Worm (Caenorhabditis elegans): Measurements from ENCODE around the gene nac-2.

Gene nac-2

ce11 chrIII:9058959-9059534 is 15.9 kb upstream of the nac-2 start, which contains the start of gene gst-1:
gst-1 (plus strand) TSS chrIII:9059331.
- peak; percentile 38 for TF ChIP-seq W03F9.2 (tag; optimal IDR thresholded peaks at IDR 0.05)
- TF ChIP-seq dao-5 (tag; optimal IDR thresholded peaks at IDR 0.05), result no peak
- TF ChIP-seq him-1 (tag; optimal IDR thresholded peaks at IDR 0.05), result no peak

DNA sequence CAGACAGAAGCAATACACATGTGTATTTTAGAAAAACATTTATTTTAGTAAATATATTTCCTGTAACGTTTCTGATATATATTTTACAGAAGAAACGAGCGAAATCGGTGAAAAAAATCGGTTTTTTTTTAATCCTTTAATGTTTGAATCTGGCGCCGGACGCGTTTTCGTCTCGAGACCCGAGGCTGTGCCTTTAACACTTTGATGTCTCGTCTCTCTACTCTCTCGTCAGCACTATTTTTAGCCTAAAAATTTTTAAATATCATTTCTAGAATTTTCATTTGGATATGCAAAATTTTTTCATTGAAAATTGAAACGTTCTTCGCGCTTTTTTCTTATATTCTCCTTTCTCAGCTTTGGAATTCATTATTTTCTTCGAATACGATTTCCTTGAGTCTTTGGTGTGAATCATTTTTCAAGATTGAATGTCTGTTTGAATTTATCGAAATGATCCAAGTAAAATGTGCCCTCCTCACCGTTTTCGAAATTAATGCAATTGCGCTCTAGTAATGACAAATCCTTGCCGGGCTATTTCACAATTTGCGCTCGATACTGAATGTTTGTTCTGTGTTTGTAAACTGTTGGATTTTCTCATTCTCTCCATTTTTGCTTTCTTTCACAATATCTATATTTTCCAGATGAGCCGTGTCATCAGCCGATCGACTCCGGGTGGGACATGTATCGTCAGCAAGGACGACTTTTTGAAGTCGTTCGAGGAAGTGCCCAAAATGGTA is 11.5 kb upstream of the nac-2 start, which contains the start of gene cls-2:
Gene cls-2 (plus strand): TSS at position 635 of the 734 bp plus-strand sequence.
- TF ChIP-seq dao-5 (tag; optimal IDR thresholded peaks at IDR 0.05) (no peak), W03F9.2 (tag; optimal IDR thresholded peaks at IDR 0.05) (peak; percentile 14), him-1 (tag; optimal IDR thresholded peaks at IDR 0.05) (no peak)

ce11 chrIII:9053740-9054252 is 10.7 kb upstream of the nac-2 start, which contains the start of gene R107.5:
R107.5 (minus strand) TSS chrIII:9053790.
- no peak for TF ChIP-seq dao-5 (tag; optimal IDR thresholded peaks at IDR 0.05)
- TF ChIP-seq W03F9.2 (tag; optimal IDR thresholded peaks at IDR 0.05), result peak; percentile 77
- peak; percentile 71 for TF ChIP-seq him-1 (tag; optimal IDR thresholded peaks at IDR 0.05)

ce11 chrIII:9053263-9053662 is 10.2 kb upstream of the nac-2 start:
- TF ChIP-seq W03F9.2 (tag; optimal IDR thresholded peaks at IDR 0.05) (no peak), him-1 (tag; optimal IDR thresholded peaks at IDR 0.05) (no peak), dao-5 (tag; optimal IDR thresholded peaks at IDR 0.05) (no peak)

ce11 chrIII:9052371-9052978 is 9.4 kb upstream of the nac-2 start:
- TF ChIP-seq W03F9.2 (tag; optimal IDR thresholded peaks at IDR 0.05) (no peak), him-1 (tag; optimal IDR thresholded peaks at IDR 0.05) (no peak), dao-5 (tag; optimal IDR thresholded peaks at IDR 0.05) (no peak)

DNA sequence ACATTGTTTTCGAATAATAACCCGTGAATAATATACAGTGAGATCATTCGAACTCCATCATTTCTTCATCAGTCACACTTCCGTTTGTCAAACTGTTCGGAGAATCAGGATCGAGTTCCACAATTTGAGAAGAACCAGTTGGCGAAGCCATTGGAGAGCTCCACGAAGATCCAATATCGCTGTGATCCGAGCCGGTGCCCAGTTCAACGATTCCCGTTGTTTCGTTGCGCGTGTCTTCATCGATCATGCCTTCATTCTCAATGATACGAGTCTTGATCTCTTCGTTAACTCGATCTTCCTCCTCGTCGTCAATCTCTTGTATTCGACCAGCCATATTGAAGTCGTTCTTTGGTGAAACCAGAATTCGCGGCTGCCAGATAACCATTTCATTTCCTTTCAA is 8.6 kb upstream of the nac-2 start:
- no peak for TF ChIP-seq him-1 (tag; optimal IDR thresholded peaks at IDR 0.05)
- no peak for TF ChIP-seq dao-5 (tag; optimal IDR thresholded peaks at IDR 0.05)
- TF ChIP-seq W03F9.2 (tag; optimal IDR thresholded peaks at IDR 0.05), result no peak

ce11 chrIII:9051119-9051597 is 8.1 kb upstream of the nac-2 start:
- TF ChIP-seq W03F9.2 (tag; optimal IDR thresholded peaks at IDR 0.05), result peak; percentile 87
- no peak for TF ChIP-seq dao-5 (tag; optimal IDR thresholded peaks at IDR 0.05)

DNA sequence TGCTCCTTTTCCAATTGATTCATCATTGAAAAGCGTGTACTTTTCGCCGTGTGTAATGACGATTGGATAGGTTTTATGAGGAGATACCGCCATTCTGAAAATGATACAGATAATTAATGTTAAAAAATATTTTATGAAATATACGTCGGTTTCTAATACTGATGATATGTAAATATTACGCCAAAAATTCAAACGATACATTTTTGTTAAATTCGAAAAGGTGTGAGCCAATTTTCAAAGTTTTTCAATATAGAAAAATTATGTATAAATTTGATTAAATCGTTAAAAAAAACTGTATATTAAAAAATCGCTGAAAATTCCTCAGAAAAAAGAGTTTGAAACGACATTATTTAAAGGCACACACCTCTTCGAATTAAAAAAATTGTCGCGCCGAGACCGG is 7.5 kb upstream of the nac-2 start, which contains the start of gene ikke-1:
Gene ikke-1 (minus strand): TSS at position 101 of the 400 bp plus-strand sequence.
- no peak for TF ChIP-seq dao-5 (tag; optimal IDR thresholded peaks at IDR 0.05)
- no peak for TF ChIP-seq W03F9.2 (tag; optimal IDR thresholded peaks at IDR 0.05)
- TF ChIP-seq him-1 (tag; optimal IDR thresholded peaks at IDR 0.05), result no peak

ce11 chrIII:9047260-9047659 is 4.2 kb upstream of the nac-2 start:
- TF ChIP-seq him-1 (tag; optimal IDR thresholded peaks at IDR 0.05) (no peak), W03F9.2 (tag; optimal IDR thresholded peaks at IDR 0.05) (no peak), dao-5 (tag; optimal IDR thresholded peaks at IDR 0.05) (no peak)

ce11 chrIII:9045838-9046237 is 2.7 kb upstream of the nac-2 start, which contains the start of gene R107.2:
R107.2 (minus strand) TSS chrIII:9045938.
- TF ChIP-seq dao-5 (tag; optimal IDR thresholded peaks at IDR 0.05), result no peak
- TF ChIP-seq W03F9.2 (tag; optimal IDR thresholded peaks at IDR 0.05), result no peak
- TF ChIP-seq him-1 (tag; optimal IDR thresholded peaks at IDR 0.05), result no peak

DNA sequence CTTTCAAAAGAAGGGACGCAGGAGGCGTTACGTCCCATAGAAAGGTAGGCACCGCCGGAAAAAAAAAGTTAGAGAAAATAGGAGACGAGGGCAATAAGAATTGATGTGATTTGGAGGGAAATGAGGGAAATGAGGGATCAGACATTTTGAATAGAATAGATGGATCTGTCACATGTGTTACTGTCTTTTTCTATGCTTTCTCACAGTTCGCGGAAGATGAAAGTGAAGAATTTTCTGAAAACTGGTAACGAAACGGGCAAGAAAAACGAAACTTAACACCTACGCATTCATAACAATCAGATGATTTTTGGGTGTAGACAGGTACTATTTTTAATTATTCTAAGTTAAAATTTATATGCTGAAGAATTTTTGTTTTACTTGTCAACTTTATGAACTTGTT is 5.4 kb downstream of the nac-2 start, which contains the start of gene R107.9:
Gene R107.9 (plus strand): TSS at position 301 of the 400 bp plus-strand sequence.
- TF ChIP-seq him-1 (tag; optimal IDR thresholded peaks at IDR 0.05) (no peak), W03F9.2 (tag; optimal IDR thresholded peaks at IDR 0.05) (no peak), dao-5 (tag; optimal IDR thresholded peaks at IDR 0.05) (no peak)

ce11 chrIII:9035037-9035436 is 8.1 kb downstream of the nac-2 start:
- TF ChIP-seq him-1 (tag; optimal IDR thresholded peaks at IDR 0.05), result no peak
- TF ChIP-seq W03F9.2 (tag; optimal IDR thresholded peaks at IDR 0.05), result no peak
- TF ChIP-seq dao-5 (tag; optimal IDR thresholded peaks at IDR 0.05), result no peak

ce11 chrIII:9034133-9034532 is 9.0 kb downstream of the nac-2 start:
- no peak for TF ChIP-seq dao-5 (tag; optimal IDR thresholded peaks at IDR 0.05)
- no peak for TF ChIP-seq W03F9.2 (tag; optimal IDR thresholded peaks at IDR 0.05)
- no peak for TF ChIP-seq him-1 (tag; optimal IDR thresholded peaks at IDR 0.05)
